Fruit fly (Drosophila melanogaster) whole organism, prepupa: Measurements from ENCODE around the gene CG15027.
A peak's percentile ranks its signal among the peaks of the same experiment; 100 is the strongest.

Source experiments
- CG10669 ChIP-seq: fragments of 200-800 bp; sonication (Bioruptor generic); optimal IDR thresholded peaks from 3 replicates; lab custom pipeline; 2018; ENCODE audit warnings: missing biosample characterization, mild to moderate bottlenecking, missing genetic modification characterization, moderate library complexity
- CG11294 ChIP-seq: fragments of 200-800 bp; sonication (Bioruptor generic); IDR thresholded peaks from 2 replicates; pipeline ENCODE4 v1.3.6; 2022; ENCODE audit warnings: missing biosample characterization, missing genetic modification characterization
- CG11762 ChIP-seq: fragments of 200-800 bp; sonication (Bioruptor generic); optimal IDR thresholded peaks from 3 replicates; lab custom pipeline; 2016; ENCODE audit warnings: missing biosample characterization, missing genetic modification characterization; ENCODE audit not compliant: insufficient read depth
- CG11902 ChIP-seq: fragments of 200-800 bp; sonication (Bioruptor generic); optimal IDR thresholded peaks from 3 replicates; lab custom pipeline; 2016; ENCODE audit warnings: missing biosample characterization, missing genetic modification characterization
- CG15336 ChIP-seq: fragments of 200-800 bp; sonication (Bioruptor generic); IDR thresholded peaks from 2 replicates; pipeline ENCODE4 v1.3.6; 2022; ENCODE audit warnings: missing biosample characterization, missing genetic modification characterization
- CG1621 ChIP-seq: fragments of 200-800 bp; sonication (Bioruptor generic); optimal IDR thresholded peaks from 3 replicates; lab custom pipeline; 2018; ENCODE audit warnings: missing biosample characterization, mild to moderate bottlenecking, missing genetic modification characterization
- CG16779 ChIP-seq: fragments of 200-800 bp; sonication (Bioruptor generic); optimal IDR thresholded peaks from 3 replicates; lab custom pipeline; 2017; ENCODE audit warnings: missing biosample characterization, mild to moderate bottlenecking, missing genetic modification characterization
- CG31627 ChIP-seq: fragments of 200-800 bp; sonication (Bioruptor generic); optimal IDR thresholded peaks from 3 replicates; lab custom pipeline; 2016; ENCODE audit warnings: missing biosample characterization, missing genetic modification characterization
- CG32006 ChIP-seq: fragments of 200-800 bp; sonication (Bioruptor generic); optimal IDR thresholded peaks from 3 replicates; lab custom pipeline; 2017; ENCODE audit warnings: missing biosample characterization, mild to moderate bottlenecking, missing genetic modification characterization
- CG3919 ChIP-seq: fragments of 200-800 bp; sonication (Bioruptor generic); optimal IDR thresholded peaks from 3 replicates; lab custom pipeline; 2016; ENCODE audit warnings: missing biosample characterization, missing genetic modification characterization
- CG4318 ChIP-seq: fragments of 200-800 bp; sonication (Bioruptor generic); optimal IDR thresholded peaks from 3 replicates; lab custom pipeline; 2017; ENCODE audit warnings: missing biosample characterization, mild to moderate bottlenecking, missing genetic modification characterization
- CG6163 ChIP-seq: fragments of 200-800 bp; sonication (Bioruptor generic); IDR thresholded peaks from 3 replicates; pipeline ENCODE4 v1.3.6; 2022; ENCODE audit warnings: missing biosample characterization, missing genetic modification characterization
- CG6276 ChIP-seq: fragments of 200-800 bp; sonication (Bioruptor generic); optimal IDR thresholded peaks from 2 replicates; lab custom pipeline; 2017; ENCODE audit warnings: missing biosample characterization, mild to moderate bottlenecking, missing genetic modification characterization
- CG6792 ChIP-seq: fragments of 200-800 bp; sonication (Bioruptor generic); optimal IDR thresholded peaks from 3 replicates; lab custom pipeline; 2016; ENCODE audit warnings: missing biosample characterization, missing genetic modification characterization
- CG6808 ChIP-seq: fragments of 200-800 bp; sonication (Bioruptor generic); optimal IDR thresholded peaks from 3 replicates; lab custom pipeline; 2017; ENCODE audit warnings: missing biosample characterization, missing genetic modification characterization, mild to moderate bottlenecking, moderate library complexity, missing genetic modification reagents
- CG7368 ChIP-seq: fragments of 200-800 bp; sonication (Bioruptor generic); optimal IDR thresholded peaks from 3 replicates; lab custom pipeline; 2016; ENCODE audit warnings: missing biosample characterization, missing genetic modification characterization
- CG8119 ChIP-seq: fragments of 200-800 bp; sonication (Bioruptor generic); IDR thresholded peaks from 3 replicates; pipeline ENCODE4 v1.3.6; 2022; ENCODE audit warnings: missing biosample characterization, missing genetic modification characterization
- CG8319 ChIP-seq: fragments of 200-800 bp; sonication (Bioruptor generic); optimal IDR thresholded peaks from 3 replicates; lab custom pipeline; 2016; ENCODE audit warnings: missing biosample characterization, missing genetic modification characterization
- CG8632 ChIP-seq: fragments of 200-800 bp; sonication (Bioruptor generic); optimal IDR thresholded peaks from 3 replicates; lab custom pipeline; 2016; ENCODE audit warnings: missing biosample characterization, missing genetic modification characterization
- CG9139 ChIP-seq: fragments of 200-800 bp; sonication (Bioruptor generic); optimal IDR thresholded peaks from 3 replicates; lab custom pipeline; 2017; ENCODE audit warnings: missing biosample characterization, mild to moderate bottlenecking, missing genetic modification characterization
- Eip75B ChIP-seq: fragments of 200-800 bp; sonication (Bioruptor generic); optimal IDR thresholded peaks from 3 replicates; lab custom pipeline; 2016; ENCODE audit warnings: missing biosample characterization, missing genetic modification characterization
- Eip78C ChIP-seq: fragments of 200-800 bp; sonication (Bioruptor generic); peaks from one replicate; lab custom pipeline; 2016; ENCODE audit warnings: missing biosample characterization, missing genetic modification characterization
- Eip93F ChIP-seq: fragments of 200-800 bp; sonication (Bioruptor generic); optimal IDR thresholded peaks from 2 replicates; lab custom pipeline; 2016; ENCODE audit warnings: missing biosample characterization, mild to moderate bottlenecking, missing genetic modification characterization
- Ets21C ChIP-seq: fragments of 200-800 bp; sonication (Bioruptor generic); optimal IDR thresholded peaks from 3 replicates; lab custom pipeline; 2016; ENCODE audit warnings: missing biosample characterization, missing genetic modification characterization
- Gug ChIP-seq: fragments of 200-800 bp; sonication (Bioruptor generic); IDR thresholded peaks from 2 replicates; pipeline ENCODE4 v1.3.6; 2022; ENCODE audit warnings: missing biosample characterization, missing genetic modification characterization
- Hr38 ChIP-seq: sonication (Bioruptor generic); optimal IDR thresholded peaks from 2 replicates; lab custom pipeline; 2016; ENCODE audit warnings: missing biosample characterization, missing genetic modification characterization
- Hr39 ChIP-seq: fragments of 200-800 bp; sonication (Bioruptor generic); optimal IDR thresholded peaks from 2 replicates; lab custom pipeline; 2016; ENCODE audit warnings: missing biosample characterization, missing genetic modification characterization
- Hr4 ChIP-seq: fragments of 200-800 bp; sonication (Bioruptor generic); optimal IDR thresholded peaks from 3 replicates; lab custom pipeline; 2016; ENCODE audit warnings: missing biosample characterization, missing genetic modification characterization
- Lpt ChIP-seq: fragments of 200-800 bp; sonication (Bioruptor generic); optimal IDR thresholded peaks from 3 replicates; lab custom pipeline; 2016; ENCODE audit warnings: missing biosample characterization, missing genetic modification characterization
- Met ChIP-seq: fragments of 200-800 bp; sonication (Bioruptor generic); optimal IDR thresholded peaks from 3 replicates; lab custom pipeline; 2016; ENCODE audit warnings: missing biosample characterization, missing genetic modification characterization
- OdsH ChIP-seq: fragments of 200-800 bp; sonication (Bioruptor generic); optimal IDR thresholded peaks from 3 replicates; lab custom pipeline; 2016; ENCODE audit warnings: missing biosample characterization, missing genetic modification characterization
- Sox102F ChIP-seq: fragments of 200-800 bp; sonication (Bioruptor generic); optimal IDR thresholded peaks from 2 replicates; lab custom pipeline; 2016; ENCODE audit warnings: missing biosample characterization, mild to moderate bottlenecking, missing genetic modification characterization
- Sox14 ChIP-seq: fragments of 200-800 bp; sonication (Bioruptor generic); optimal IDR thresholded peaks from 3 replicates; lab custom pipeline; 2016; ENCODE audit warnings: missing biosample characterization, missing genetic modification characterization
- Sox15 ChIP-seq: fragments of 200-800 bp; sonication (Bioruptor generic); optimal IDR thresholded peaks from 3 replicates; lab custom pipeline; 2016; ENCODE audit warnings: missing biosample characterization, missing genetic modification characterization
- achi ChIP-seq: fragments of 200-800 bp; sonication (Bioruptor generic); optimal IDR thresholded peaks from 3 replicates; lab custom pipeline; 2016; ENCODE audit warnings: missing biosample characterization, missing genetic modification characterization
- acj6 ChIP-seq: fragments of 200-800 bp; sonication (Bioruptor generic); optimal IDR thresholded peaks from 3 replicates; lab custom pipeline; 2016; ENCODE audit warnings: missing biosample characterization, missing genetic modification characterization
- cyc ChIP-seq: fragments of 200-800 bp; sonication (Bioruptor generic); optimal IDR thresholded peaks from 3 replicates; lab custom pipeline; 2016; ENCODE audit warnings: missing biosample characterization, missing genetic modification characterization
- dac ChIP-seq: fragments of 200-800 bp; sonication (Bioruptor generic); optimal IDR thresholded peaks from 2 replicates; lab custom pipeline; 2017; ENCODE audit warnings: missing biosample characterization, mild to moderate bottlenecking, missing genetic modification characterization
- dsx ChIP-seq: fragments of 200-800 bp; optimal IDR thresholded peaks from 3 replicates; lab custom pipeline; 2019; ENCODE audit warnings: missing biosample characterization, mild to moderate bottlenecking, missing genetic modification characterization, moderate library complexity; ENCODE audit not compliant: poor library complexity, severe bottlenecking
- eg ChIP-seq: fragments of 200-800 bp; sonication (Bioruptor generic); IDR thresholded peaks from 3 replicates; pipeline ENCODE4 v1.3.6; 2022; ENCODE audit warnings: missing biosample characterization, missing genetic modification characterization
- fd59A ChIP-seq: fragments of 200-800 bp; sonication (Bioruptor generic); optimal IDR thresholded peaks from 2 replicates; lab custom pipeline; 2017; ENCODE audit warnings: missing biosample characterization, mild to moderate bottlenecking, missing genetic modification characterization, missing genetic modification reagents
- fd85E ChIP-seq: fragments of 200-800 bp; sonication (Bioruptor generic); optimal IDR thresholded peaks from 3 replicates; lab custom pipeline; 2016; ENCODE audit warnings: missing biosample characterization, missing genetic modification characterization
- fkh ChIP-seq: fragments of 200-800 bp; sonication (Bioruptor generic); optimal IDR thresholded peaks from 3 replicates; lab custom pipeline; 2017; ENCODE audit warnings: missing biosample characterization, mild to moderate bottlenecking, missing genetic modification characterization, moderate library complexity
- lz ChIP-seq: fragments of 200-800 bp; sonication (Bioruptor generic); optimal IDR thresholded peaks from 3 replicates; lab custom pipeline; 2016; ENCODE audit warnings: missing biosample characterization, missing genetic modification characterization
- pdm3 ChIP-seq: fragments of 200-800 bp; sonication (Bioruptor generic); optimal IDR thresholded peaks from 3 replicates; lab custom pipeline; 2016; ENCODE audit warnings: missing biosample characterization, missing genetic modification characterization
- salr ChIP-seq, 2 experiments: fragments of 200-800 bp; sonication (Bioruptor generic); optimal IDR thresholded peaks; 3 replicates each; lab custom pipeline; 2016 to 2018; ENCODE audit warnings: missing biosample characterization in 2 of 2, missing genetic modification characterization in 2 of 2, mild to moderate bottlenecking in 1 of 2
- spab ChIP-seq: fragments of 200-800 bp; sonication (Bioruptor generic); optimal IDR thresholded peaks from 2 replicates; lab custom pipeline; 2017; ENCODE audit warnings: missing biosample characterization, mild to moderate bottlenecking, missing genetic modification characterization, missing genetic modification reagents
- ss ChIP-seq, 2 experiments: fragments of 200-800 bp; sonication (Bioruptor generic); optimal IDR thresholded peaks; 2 replicates in 1 of 2; 3 replicates in 1 of 2; lab custom pipeline; 2017 to 2018; ENCODE audit warnings: mild to moderate bottlenecking in 2 of 2, missing biosample characterization in 2 of 2, missing genetic modification characterization in 2 of 2, moderate library complexity in 1 of 2
- svp ChIP-seq: fragments of 200-800 bp; sonication (Bioruptor generic); peaks from one replicate; lab custom pipeline; 2016; ENCODE audit warnings: missing biosample characterization, missing genetic modification characterization
- topi ChIP-seq: fragments of 200-800 bp; sonication (Bioruptor generic); optimal IDR thresholded peaks from 3 replicates; lab custom pipeline; 2016; ENCODE audit warnings: missing biosample characterization, missing genetic modification characterization
- vri ChIP-seq: fragments of 200-800 bp; sonication (Bioruptor generic); optimal IDR thresholded peaks from 3 replicates; lab custom pipeline; 2016; ENCODE audit warnings: missing biosample characterization, mild to moderate bottlenecking, missing genetic modification characterization

CG15027 gene

dm6 chrX:15085777-15086510 lies at the start of gene CG15027, which contains the start of gene Dbct:
TSS of gene CG15027 (minus strand) at chrX:15085827.
TSS of gene Dbct (plus strand) at chrX:15086125.
- TF ChIP-seq acj6 (GFP tag; lab: Kevin White, UChicago): peak; percentile 65
- TF ChIP-seq Gug (GFP tag; lab: Robert Waterston, UW): peak; percentile 23; the same call in 1 of the 2 replicates
- peak; percentile 99 for TF ChIP-seq vri (GFP tag; lab: Kevin White, UChicago)
- TF ChIP-seq salr (GFP tag; optimal IDR thresholded peaks at IDR 0.05; lab: Kevin White, UChicago): peak; percentile 4 to 14
- peak; percentile 53 for TF ChIP-seq CG8119 (GFP tag; lab: Robert Waterston, UW)
- TF ChIP-seq pdm3 (GFP tag; lab: Kevin White, UChicago): peak; percentile 66
- TF ChIP-seq eg (GFP tag; lab: Robert Waterston, UW): peak; percentile 63
- peak; percentile 46 for TF ChIP-seq dsx
- TF ChIP-seq Eip93F (GFP tag; lab: Kevin White, UChicago): peak; percentile 11
- no peak for TF ChIP-seq CG1621 (tag; lab: Kevin White, UChicago)
- TF ChIP-seq ss (GFP tag; optimal IDR thresholded peaks at IDR 0.05; lab: Kevin White, UChicago): peak; percentile 21 to 55
- peak; percentile 42 for TF ChIP-seq Hr39 (GFP tag; lab: Kevin White, UChicago)
- TF ChIP-seq Sox14 (GFP tag; lab: Kevin White, UChicago): peak; percentile 35
- peak; percentile 83 for TF ChIP-seq svp (GFP tag; lab: Kevin White, UChicago)
- TF ChIP-seq CG6808 (GFP tag; lab: Kevin White, UChicago): peak; percentile 37
- peak; percentile 41 for TF ChIP-seq CG15336 (GFP tag; lab: Robert Waterston, UW)
- TF ChIP-seq Hr38 (GFP tag; lab: Kevin White, UChicago): no peak
- peak; percentile 64 for TF ChIP-seq topi
- peak; percentile 64 for TF ChIP-seq Met (GFP tag; lab: Kevin White, UChicago)
- TF ChIP-seq spab (GFP tag; lab: Kevin White, UChicago): no peak
- TF ChIP-seq Sox102F (GFP tag; lab: Kevin White, UChicago): peak; percentile 32
- TF ChIP-seq CG8632 (GFP tag; lab: Kevin White, UChicago): peak; percentile 60
- no peak for TF ChIP-seq dac (GFP tag; lab: Kevin White, UChicago)
- peak; percentile 43 for TF ChIP-seq CG32006 (GFP tag; lab: Kevin White, UChicago)
- peak; percentile 28 for TF ChIP-seq Ets21C (GFP tag; lab: Kevin White, UChicago)
- peak; percentile 45 for TF ChIP-seq CG31627 (GFP tag; lab: Kevin White, UChicago)
- peak; percentile 44; the same call in 1 of the 2 replicates for TF ChIP-seq CG11294
- TF ChIP-seq fkh: peak; percentile 60
- peak; percentile 69 for TF ChIP-seq CG6163 (GFP tag; lab: Robert Waterston, UW)
- peak; percentile 53 for TF ChIP-seq CG3919 (GFP tag; lab: Kevin White, UChicago)
- TF ChIP-seq CG4318: peak; percentile 17
- TF ChIP-seq CG9139 (GFP tag; lab: Kevin White, UChicago): no peak
- TF ChIP-seq fd85E (GFP tag; lab: Kevin White, UChicago): no peak
- peak; percentile 64 for TF ChIP-seq achi (GFP tag; lab: Kevin White, UChicago)
- peak; percentile 41 for TF ChIP-seq CG6792
- TF ChIP-seq Lpt (GFP tag; lab: Kevin White, UChicago): no peak
- TF ChIP-seq CG11762 (GFP tag; lab: Kevin White, UChicago): no peak
- peak; percentile 51 for TF ChIP-seq cyc
- TF ChIP-seq lz: peak; percentile 57
- peak; percentile 56 for TF ChIP-seq CG7368 (GFP tag; lab: Kevin White, UChicago)
- peak; percentile 46 for TF ChIP-seq Hr4
- peak; percentile 45 for TF ChIP-seq CG10669
- peak; percentile 34 for TF ChIP-seq fd59A (GFP tag; lab: Kevin White, UChicago)
- TF ChIP-seq CG16779: no peak
- TF ChIP-seq CG6276: peak; percentile 30
- peak; percentile 30 for TF ChIP-seq Sox15 (GFP tag; lab: Kevin White, UChicago)
- peak; percentile 28 for TF ChIP-seq Eip75B (GFP tag; lab: Kevin White, UChicago)
- TF ChIP-seq CG8319 (GFP tag; lab: Kevin White, UChicago): peak; percentile 49
- TF ChIP-seq Eip78C: peak; percentile 75
- peak; percentile 26 for TF ChIP-seq CG11902 (GFP tag; lab: Kevin White, UChicago)
- TF ChIP-seq OdsH: peak; percentile 78
